Worm (Caenorhabditis elegans) whole organism, midembryonic: Measurements from ENCODE around the gene T02H6.4.

ENCODE experiments used
- T22C8.4 ChIP-seq: fragments of 200-800 bp; sonication (Bioruptor generic); IDR thresholded peaks from 2 replicates; pipeline ENCODE4 v1.3.6; 2022; ENCODE audit warnings: missing genetic modification characterization, missing compliant biosample characterization
- cog-1 ChIP-seq: sonication (generic microtip); optimal IDR thresholded peaks from 2 replicates; lab custom pipeline; 2016; ENCODE audit warnings: missing genetic modification characterization, missing compliant biosample characterization
- flt-1 ChIP-seq: fragments of 200-800 bp; sonication (Bioruptor generic); IDR thresholded peaks from 2 replicates; pipeline ENCODE4 v1.3.6; 2022; ENCODE audit warnings: missing genetic modification characterization, missing compliant biosample characterization
- klf-2 ChIP-seq: fragments of 200-800 bp; sonication (Bioruptor generic); conservative IDR thresholded peaks from 2 replicates; pipeline ENCODE4 v1.3.6; 2022; ENCODE audit warnings: missing genetic modification reagents, missing genetic modification characterization, missing compliant biosample characterization
- med-1 ChIP-seq: sonication (generic microtip); optimal IDR thresholded peaks from 2 replicates; lab custom pipeline; 2017; ENCODE audit warnings: missing genetic modification characterization, mild to moderate bottlenecking, missing compliant biosample characterization, antibody characterized with exemption, missing genetic modification reagents; ENCODE audit not compliant: insufficient read depth
- ref-1 ChIP-seq: fragments of 200-800 bp; sonication (Bioruptor generic); conservative IDR thresholded peaks from 2 replicates; pipeline ENCODE4 v1.3.6; 2022; ENCODE audit warnings: missing genetic modification reagents, missing genetic modification characterization, missing compliant biosample characterization
- tab-1 ChIP-seq: fragments of 200-800 bp; sonication (Bioruptor generic); IDR thresholded peaks from 2 replicates; pipeline ENCODE4 v1.3.6; 2022; ENCODE audit warnings: missing genetic modification characterization, missing compliant biosample characterization
- ztf-23 ChIP-seq: fragments of 200-800 bp; sonication (Bioruptor generic); IDR thresholded peaks from 2 replicates; pipeline ENCODE4 v1.3.6; 2022; ENCODE audit warnings: missing genetic modification reagents, missing genetic modification characterization, missing compliant biosample characterization
- ztf-29 ChIP-seq: fragments of 200-800 bp; sonication (Bioruptor generic); IDR thresholded peaks from 2 replicates; pipeline ENCODE4 v1.3.6; 2022; ENCODE audit warnings: missing genetic modification reagents, missing genetic modification characterization, missing compliant biosample characterization

The T02H6.4 gene

ce11 chrII:701025-701370 lies 11.1 kb downstream of the T02H6.4 start, which contains the start of gene T02H6.11:
Gene T02H6.11 (minus strand): TSS chrII:701125.
- TF ChIP-seq ztf-29 (GFP tag; lab: Robert Waterston, UW) (no peak), ztf-23 (no peak), cog-1 (tag; lab: Kevin White, UChicago) (no peak), tab-1 (no peak), med-1 (GFP tag; lab: Kevin White, UChicago) (no peak), klf-2 (GFP tag; lab: Robert Waterston, UW) (no peak), ref-1 (GFP tag; lab: Robert Waterston, UW) (no peak), flt-1 (GFP tag; lab: Robert Waterston, UW) (no peak), T22C8.4 (GFP tag; lab: Robert Waterston, UW) (no peak)

- no peak for TF ChIP-seq ztf-29 (GFP tag; lab: Robert Waterston, UW)
- no peak for TF ChIP-seq klf-2 (GFP tag; lab: Robert Waterston, UW)
- TF ChIP-seq ref-1 (GFP tag; lab: Robert Waterston, UW), result no peak
- no peak for TF ChIP-seq ztf-23
- no peak for TF ChIP-seq med-1 (GFP tag; lab: Kevin White, UChicago)
- no peak for TF ChIP-seq flt-1 (GFP tag; lab: Robert Waterston, UW)
- no peak for TF ChIP-seq T22C8.4 (GFP tag; lab: Robert Waterston, UW)
- no peak for TF ChIP-seq tab-1
- TF ChIP-seq cog-1 (tag; lab: Kevin White, UChicago), result no peak
Observed at ce11 chrII:701371-702139, 11.7 kb downstream of the T02H6.4 start, which contains the start of gene thoc-1. Gene thoc-1 (plus strand): TSS chrII:702107.

- TF ChIP-seq ztf-29 (GFP tag; lab: Robert Waterston, UW) (no peak), tab-1 (no peak), med-1 (GFP tag; lab: Kevin White, UChicago) (no peak)
Observed at ce11 chrII:709081-709480, 19.2 kb downstream of the T02H6.4 start, which contains the start of gene T02H6.1. Gene T02H6.1 (plus strand): TSS chrII:709381.

ce11 chrII:721931-722330 lies 32.1 kb downstream of the T02H6.4 start:
- TF ChIP-seq med-1 (GFP tag; lab: Kevin White, UChicago), result no peak
- TF ChIP-seq ztf-23, result no peak
- no peak for TF ChIP-seq T22C8.4 (GFP tag; lab: Robert Waterston, UW)
- no peak for TF ChIP-seq klf-2 (GFP tag; lab: Robert Waterston, UW)
- no peak for TF ChIP-seq ref-1 (GFP tag; lab: Robert Waterston, UW)
- no peak for TF ChIP-seq tab-1
- TF ChIP-seq cog-1 (tag; lab: Kevin White, UChicago), result no peak
- no peak for TF ChIP-seq ztf-29 (GFP tag; lab: Robert Waterston, UW)
- TF ChIP-seq flt-1 (GFP tag; lab: Robert Waterston, UW), result no peak

ce11 chrII:723488-723887 lies 33.6 kb downstream of the T02H6.4 start, which contains the start of gene rfip-2:
Gene rfip-2 (plus strand): TSS chrII:723788.
- TF ChIP-seq cog-1 (tag; lab: Kevin White, UChicago) (no peak), ztf-23 (no peak), tab-1 (no peak), klf-2 (GFP tag; lab: Robert Waterston, UW) (no peak), ref-1 (GFP tag; lab: Robert Waterston, UW) (no peak), flt-1 (GFP tag; lab: Robert Waterston, UW) (no peak), T22C8.4 (GFP tag; lab: Robert Waterston, UW) (no peak), ztf-29 (GFP tag; lab: Robert Waterston, UW) (no peak), med-1 (GFP tag; lab: Kevin White, UChicago) (no peak)

ce11 chrII:724004-724403 lies 34.2 kb downstream of the T02H6.4 start:
- TF ChIP-seq T22C8.4 (GFP tag; lab: Robert Waterston, UW) (peak; percentile 93), tab-1 (no peak)

- TF ChIP-seq ztf-23 (no peak), tab-1 (0 out of 2 replicates have a peak, but pooled peaks have one; percentile 9)
Observed at ce11 chrII:729931-730330, 40.1 kb downstream of the T02H6.4 start.

- TF ChIP-seq tab-1, result no peak
- no peak for TF ChIP-seq flt-1 (GFP tag; lab: Robert Waterston, UW)
- TF ChIP-seq ztf-23, result no peak
- TF ChIP-seq cog-1 (tag; lab: Kevin White, UChicago), result no peak
- TF ChIP-seq ref-1 (GFP tag; lab: Robert Waterston, UW), result no peak
- TF ChIP-seq T22C8.4 (GFP tag; lab: Robert Waterston, UW), result no peak
- TF ChIP-seq med-1 (GFP tag; lab: Kevin White, UChicago), result no peak
- TF ChIP-seq ztf-29 (GFP tag; lab: Robert Waterston, UW), result no peak
- no peak for TF ChIP-seq klf-2 (GFP tag; lab: Robert Waterston, UW)
Observed at ce11 chrII:732393-732792, 42.5 kb downstream of the T02H6.4 start.
